Worm (Caenorhabditis elegans) whole organism, mixed stage, embryonic: ENCODE measurements around the gene skr-20.

Source experiments
- bed-3 ChIP-seq: fragments of 200-800 bp; sonication (Bioruptor generic); optimal IDR thresholded peaks from 3 replicates; lab custom pipeline; 2018; ENCODE audit warnings: mild to moderate bottlenecking, missing genetic modification characterization, moderate library complexity, missing compliant biosample characterization
- blmp-1 ChIP-seq: fragments of 150-350 bp; optimal IDR thresholded peaks from 2 replicates; lab custom pipeline; 2014; ENCODE audit warnings: missing biosample characterization, missing genetic modification characterization
- elt-3 ChIP-seq: fragments of 150-350 bp; optimal IDR thresholded peaks from 2 replicates; lab custom pipeline; 2014; ENCODE audit warnings: missing biosample characterization, missing genetic modification characterization
- hlh-1 ChIP-seq: fragments of 150-350 bp; optimal IDR thresholded peaks from 2 replicates; lab custom pipeline; 2014; ENCODE audit warnings: missing biosample characterization, missing genetic modification reagents, missing genetic modification characterization
- lin-13 ChIP-seq: fragments of 150-350 bp; optimal IDR thresholded peaks from 2 replicates; lab custom pipeline; 2014; ENCODE audit warnings: missing biosample characterization, missing genetic modification characterization
- mep-1 ChIP-seq: fragments of 150-350 bp; optimal IDR thresholded peaks from 2 replicates; lab custom pipeline; 2017; ENCODE audit warnings: missing biosample characterization, missing genetic modification reagents, missing genetic modification characterization, inconsistent platforms
- nhr-2 ChIP-seq: fragments of 150-350 bp; optimal IDR thresholded peaks from 2 replicates; lab custom pipeline; 2014; ENCODE audit warnings: missing biosample characterization, missing genetic modification characterization
- nhr-28 ChIP-seq: fragments of 150-350 bp; optimal IDR thresholded peaks from 2 replicates; lab custom pipeline; 2014; ENCODE audit warnings: missing biosample characterization, missing genetic modification characterization
- pha-4 ChIP-seq: fragments of 150-350 bp; optimal IDR thresholded peaks from 2 replicates; lab custom pipeline; 2018; ENCODE audit warnings: missing biosample characterization, missing genetic modification reagents, missing genetic modification characterization
- snpc-4 ChIP-seq: fragments of 150-350 bp; optimal IDR thresholded peaks from 2 replicates; lab custom pipeline; 2014; ENCODE audit warnings: missing biosample characterization, missing genetic modification characterization
- sptf-1 ChIP-seq: sonication (generic microtip); optimal IDR thresholded peaks from 2 replicates; lab custom pipeline; 2017; ENCODE audit warnings: mild to moderate bottlenecking, missing genetic modification characterization, moderate library complexity, missing compliant biosample characterization
- tbx-8 ChIP-seq: fragments of 200-800 bp; sonication (Bioruptor generic); optimal IDR thresholded peaks from 2 replicates; lab custom pipeline; 2018; ENCODE audit warnings: mild to moderate bottlenecking, missing genetic modification characterization, moderate library complexity, missing compliant biosample characterization

DNA sequence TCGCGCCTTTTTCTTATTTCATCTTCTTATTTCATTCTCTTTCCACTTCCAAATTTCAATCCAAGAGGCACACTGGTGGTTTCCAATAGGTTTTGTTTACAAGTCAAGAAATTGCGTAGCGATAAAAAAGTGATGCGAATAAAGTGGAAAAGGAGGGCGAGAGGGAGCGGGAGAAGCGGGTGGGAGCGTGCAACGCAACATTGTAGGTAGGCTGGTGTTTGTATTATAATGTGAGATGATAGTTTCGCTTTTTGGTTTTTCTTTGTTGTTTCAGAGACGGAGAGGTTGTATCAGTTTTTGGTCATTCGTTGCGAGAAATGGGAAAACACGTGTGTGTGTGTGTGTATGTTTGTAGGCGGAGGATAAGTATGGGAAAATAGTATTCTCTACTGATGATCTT lies 26.8 kb upstream of the skr-20 start:
- TF ChIP-seq snpc-4: no peak
- no peak for TF ChIP-seq lin-13 (tag; lab: Kevin White, UChicago)
- no peak for TF ChIP-seq elt-3
- no peak for TF ChIP-seq pha-4 (tag; lab: Kevin White, UChicago)
- TF ChIP-seq mep-1 (tag; lab: Kevin White, UChicago): no peak
- no peak for TF ChIP-seq nhr-28 (tag; lab: Kevin White, UChicago)
- TF ChIP-seq sptf-1 (tag; lab: Kevin White, UChicago): no peak
- no peak for TF ChIP-seq blmp-1 (tag; lab: Kevin White, UChicago)
- no peak for TF ChIP-seq tbx-8 (GFP tag; lab: Kevin White, UChicago)
- TF ChIP-seq hlh-1: no peak
- TF ChIP-seq nhr-2 (tag; lab: Kevin White, UChicago): no peak
- no peak for TF ChIP-seq bed-3
